Worm (Caenorhabditis elegans) whole organism, midembryonic: Measurements from ENCODE around the gene C39E9.8.

Source experiments
- cog-1 ChIP-seq: sonication (generic microtip); optimal IDR thresholded peaks from 2 replicates; lab custom pipeline; 2016; ENCODE audit warnings: missing genetic modification characterization, missing compliant biosample characterization
- flt-1 ChIP-seq: fragments of 200-800 bp; sonication (Bioruptor generic); IDR thresholded peaks from 2 replicates; pipeline ENCODE4 v1.3.6; 2022; ENCODE audit warnings: missing genetic modification characterization, missing compliant biosample characterization
- med-1 ChIP-seq: sonication (generic microtip); optimal IDR thresholded peaks from 2 replicates; lab custom pipeline; 2017; ENCODE audit warnings: missing genetic modification characterization, mild to moderate bottlenecking, missing compliant biosample characterization, antibody characterized with exemption, missing genetic modification reagents; ENCODE audit not compliant: insufficient read depth
- tab-1 ChIP-seq: fragments of 200-800 bp; sonication (Bioruptor generic); IDR thresholded peaks from 2 replicates; pipeline ENCODE4 v1.3.6; 2022; ENCODE audit warnings: missing genetic modification characterization, missing compliant biosample characterization

ce11 chrIV:13056026-13056425 is 23.2 kb upstream of the C39E9.8 start, which contains the start of gene scl-1:
- no peak for TF ChIP-seq cog-1 (tag; lab: Kevin White, UChicago)
- TF ChIP-seq tab-1 (GFP tag; lab: Robert Waterston, UW): no peak
- no peak for TF ChIP-seq med-1
- no peak for TF ChIP-seq flt-1
